Fruit fly (Drosophila melanogaster) whole organism, embryonic: ENCODE data around the gene mino.
A peak's percentile ranks its signal among the peaks of the same experiment; 100 is the strongest.

Experiments
- ATbp ChIP-seq: fragments of 200-800 bp; sonication (Bioruptor generic); optimal IDR thresholded peaks from 2 replicates; lab custom pipeline; 2017; ENCODE audit warnings: missing biosample characterization, mild to moderate bottlenecking, missing genetic modification characterization, missing genetic modification reagents
- Ada2b ChIP-seq: fragments of 200-800 bp; sonication (Bioruptor generic); IDR thresholded peaks from 2 replicates; pipeline ENCODE4 v1.3.6; 2022; ENCODE audit warnings: missing biosample characterization, missing genetic modification characterization
- CG10209 ChIP-seq: fragments of 200-800 bp; sonication (Bioruptor generic); optimal IDR thresholded peaks from 3 replicates; lab custom pipeline; 2017; ENCODE audit warnings: missing biosample characterization, mild to moderate bottlenecking, missing genetic modification characterization, missing genetic modification reagents
- CG10267 ChIP-seq: fragments of 200-800 bp; sonication (Bioruptor generic); optimal IDR thresholded peaks from 2 replicates; lab custom pipeline; 2018; ENCODE audit warnings: missing biosample characterization, mild to moderate bottlenecking, missing genetic modification characterization, moderate library complexity
- CG10274 ChIP-seq: fragments of 200-800 bp; sonication (Bioruptor generic); optimal IDR thresholded peaks from 3 replicates; lab custom pipeline; 2017; ENCODE audit warnings: missing biosample characterization, mild to moderate bottlenecking, missing genetic modification characterization
- CG15479 ChIP-seq: fragments of 200-800 bp; sonication (Bioruptor generic); optimal IDR thresholded peaks from 3 replicates; lab custom pipeline; 2019; ENCODE audit warnings: missing biosample characterization, mild to moderate bottlenecking, missing genetic modification characterization, moderate library complexity
- CG16779 ChIP-seq: fragments of 200-800 bp; sonication (Bioruptor generic); IDR thresholded peaks from 2 replicates; pipeline ENCODE4 v1.3.6; 2022; ENCODE audit warnings: missing biosample characterization, missing genetic modification characterization
- CG17912 ChIP-seq: fragments of 200-800 bp; sonication (Bioruptor generic); optimal IDR thresholded peaks from 2 replicates; lab custom pipeline; 2018; ENCODE audit warnings: missing biosample characterization, mild to moderate bottlenecking, missing genetic modification characterization
- CG2712 ChIP-seq: fragments of 200-800 bp; optimal IDR thresholded peaks from 3 replicates; lab custom pipeline; 2019; ENCODE audit warnings: missing biosample characterization, mild to moderate bottlenecking, missing genetic modification characterization, moderate library complexity
- CG30431 ChIP-seq: fragments of 200-800 bp; sonication (Bioruptor generic); optimal IDR thresholded peaks from 2 replicates; lab custom pipeline; 2017; ENCODE audit warnings: missing biosample characterization, missing genetic modification characterization
- CG32772 ChIP-seq: fragments of 200-800 bp; sonication (Bioruptor generic); IDR thresholded peaks from 2 replicates; pipeline ENCODE4 v1.3.6; 2022; ENCODE audit warnings: missing biosample characterization, missing genetic modification characterization
- CG33213 ChIP-seq: fragments of 200-800 bp; sonication (Bioruptor generic); optimal IDR thresholded peaks from 3 replicates; lab custom pipeline; 2016; ENCODE audit warnings: missing biosample characterization, missing genetic modification characterization
- CG4404 ChIP-seq: fragments of 200-800 bp; sonication (Bioruptor generic); IDR thresholded peaks from 2 replicates; pipeline ENCODE4 v1.3.6; 2022; ENCODE audit warnings: missing biosample characterization, missing genetic modification characterization
- CG6175 ChIP-seq: fragments of 200-800 bp; sonication (Bioruptor generic); IDR thresholded peaks from 3 replicates; pipeline ENCODE4 v1.3.6; 2022; ENCODE audit warnings: missing biosample characterization, missing genetic modification characterization
- CG7839 ChIP-seq: fragments of 200-800 bp; sonication (Bioruptor generic); optimal IDR thresholded peaks from 3 replicates; lab custom pipeline; 2018; ENCODE audit warnings: missing biosample characterization, mild to moderate bottlenecking, missing genetic modification characterization, moderate library complexity
- CG7928 ChIP-seq: fragments of 200-800 bp; sonication (Bioruptor generic); optimal IDR thresholded peaks from 2 replicates; lab custom pipeline; 2017; ENCODE audit warnings: missing biosample characterization, mild to moderate bottlenecking, missing genetic modification characterization
- CG8281 ChIP-seq: fragments of 200-800 bp; sonication (Bioruptor generic); optimal IDR thresholded peaks from 2 replicates; lab custom pipeline; 2018; ENCODE audit warnings: missing biosample characterization, mild to moderate bottlenecking, missing genetic modification characterization, moderate library complexity
- CG9797 ChIP-seq: fragments of 200-800 bp; sonication (Bioruptor generic); optimal IDR thresholded peaks from 3 replicates; lab custom pipeline; 2018; ENCODE audit warnings: missing biosample characterization, mild to moderate bottlenecking, missing genetic modification characterization
- D ChIP-seq, 2 experiments: fragments of 200-800 bp in 1 of 2; fragments of >200 bp in 1 of 2; sonication (Bioruptor generic) in 1 of 2; optimal IDR thresholded peaks; 2 replicates in 1 of 2; 3 replicates in 1 of 2; lab custom pipeline; 2017; ENCODE audit warnings: mild to moderate bottlenecking in 1 of 2, missing biosample characterization in 1 of 2, missing genetic modification characterization in 1 of 2, missing genetic modification reagents in 1 of 2
- Doc3 ChIP-seq: fragments of 200-800 bp; sonication (Bioruptor generic); IDR thresholded peaks from 3 replicates; pipeline ENCODE4 v1.3.6; 2022; ENCODE audit warnings: missing biosample characterization, missing genetic modification characterization; ENCODE audit not compliant: partially characterized antibody
- Kr ChIP-seq: fragments of 200-800 bp; sonication (Bioruptor generic); optimal IDR thresholded peaks from 2 replicates; lab custom pipeline; 2017; ENCODE audit warnings: missing biosample characterization, mild to moderate bottlenecking, missing genetic modification characterization
- Lhr ChIP-seq: fragments of 200-800 bp; sonication (Bioruptor generic); optimal IDR thresholded peaks from 3 replicates; lab custom pipeline; 2017; ENCODE audit warnings: mild to moderate bottlenecking, missing biosample characterization, missing genetic modification reagents, missing genetic modification characterization
- Lim3 ChIP-seq: fragments of 200-800 bp; sonication (Bioruptor generic); IDR thresholded peaks from 2 replicates; pipeline ENCODE4 v1.3.6; 2022; ENCODE audit warnings: missing biosample characterization, missing genetic modification characterization
- Max ChIP-seq: fragments of 200-800 bp; sonication (Bioruptor generic); optimal IDR thresholded peaks from 2 replicates; lab custom pipeline; 2016; ENCODE audit warnings: missing biosample characterization, mild to moderate bottlenecking, missing genetic modification characterization
- Opbp ChIP-seq: fragments of 200-800 bp; sonication (Bioruptor generic); IDR thresholded peaks from 3 replicates; pipeline ENCODE4 v1.3.6; 2022; ENCODE audit warnings: missing biosample characterization, missing genetic modification characterization; ENCODE audit not compliant: partially characterized antibody
- Pdp1 ChIP-seq, 2 experiments: fragments of 200-800 bp; sonication (Bioruptor generic); optimal IDR thresholded peaks; 3 replicates each; lab custom pipeline; 2016; ENCODE audit warnings: missing biosample characterization in 2 of 2, missing genetic modification characterization in 2 of 2, mild to moderate bottlenecking in 1 of 2, moderate library complexity in 1 of 2
- Spps ChIP-seq: fragments of 200-800 bp; sonication (Bioruptor generic); optimal IDR thresholded peaks from 2 replicates; lab custom pipeline; 2018; ENCODE audit warnings: missing biosample characterization, mild to moderate bottlenecking, missing genetic modification characterization
- YL-1 ChIP-seq: fragments of 200-800 bp; sonication (Bioruptor generic); optimal IDR thresholded peaks from 3 replicates; lab custom pipeline; 2017; ENCODE audit warnings: missing biosample characterization, mild to moderate bottlenecking, missing genetic modification characterization
- amos ChIP-seq: fragments of 200-800 bp; sonication (Bioruptor generic); IDR thresholded peaks from 2 replicates; pipeline ENCODE4 v1.3.6; 2022; ENCODE audit warnings: missing biosample characterization, missing genetic modification characterization; ENCODE audit not compliant: partially characterized antibody
- bowl ChIP-seq: fragments of 200-800 bp; sonication (Bioruptor generic); IDR thresholded peaks from 2 replicates; pipeline ENCODE4 v1.3.6; 2022; ENCODE audit warnings: missing biosample characterization, missing genetic modification characterization
- btn ChIP-seq: fragments of 200-800 bp; sonication (Bioruptor generic); optimal IDR thresholded peaks from 2 replicates; lab custom pipeline; 2016; ENCODE audit warnings: missing biosample characterization, missing genetic modification characterization
- cad ChIP-seq: fragments of >200 bp; optimal IDR thresholded peaks from 2 replicates; lab custom pipeline; 2017; ENCODE audit warnings: missing biosample characterization, missing genetic modification characterization
- ci ChIP-seq: fragments of 200-800 bp; sonication (Bioruptor generic); IDR thresholded peaks from 3 replicates; pipeline ENCODE4 v1.3.6; 2022; ENCODE audit warnings: missing biosample characterization, missing genetic modification characterization
- corto ChIP-seq: fragments of 200-800 bp; sonication (Bioruptor generic); optimal IDR thresholded peaks from 2 replicates; lab custom pipeline; 2016; ENCODE audit warnings: missing biosample characterization, mild to moderate bottlenecking, missing genetic modification characterization, moderate library complexity
- dan ChIP-seq: fragments of 200-800 bp; sonication (Bioruptor generic); IDR thresholded peaks from 2 replicates; pipeline ENCODE4 v1.3.6; 2022; ENCODE audit warnings: missing biosample characterization, missing genetic modification characterization
- dimm ChIP-seq: fragments of 200-800 bp; sonication (Bioruptor generic); IDR thresholded peaks from 2 replicates; pipeline ENCODE4 v1.3.6; 2022; ENCODE audit warnings: missing biosample characterization, missing genetic modification characterization
- disco-r ChIP-seq: fragments of 200-800 bp; sonication (Bioruptor generic); optimal IDR thresholded peaks from 2 replicates; lab custom pipeline; 2016; ENCODE audit warnings: missing biosample characterization, missing genetic modification characterization
- ems ChIP-seq: fragments of 200-800 bp; sonication (Bioruptor generic); optimal IDR thresholded peaks from 3 replicates; lab custom pipeline; 2016; ENCODE audit warnings: missing biosample characterization, missing genetic modification characterization
- hbn ChIP-seq: fragments of 200-800 bp; sonication (Bioruptor generic); IDR thresholded peaks from 2 replicates; pipeline ENCODE4 v1.3.6; 2022; ENCODE audit warnings: missing biosample characterization, missing genetic modification characterization; ENCODE audit not compliant: partially characterized antibody
- jing ChIP-seq: fragments of 200-800 bp; sonication (Bioruptor generic); optimal IDR thresholded peaks from 2 replicates; lab custom pipeline; 2018; ENCODE audit warnings: missing biosample characterization, mild to moderate bottlenecking, missing genetic modification characterization
- lmd ChIP-seq: fragments of 200-800 bp; sonication (Bioruptor generic); IDR thresholded peaks from 2 replicates; pipeline ENCODE4 v1.3.6; 2022; ENCODE audit warnings: missing biosample characterization, missing genetic modification characterization
- nerfin-2 ChIP-seq: fragments of 200-800 bp; sonication (Bioruptor generic); IDR thresholded peaks from 2 replicates; pipeline ENCODE4 v1.3.6; 2022; ENCODE audit warnings: missing biosample characterization, missing genetic modification characterization; ENCODE audit not compliant: partially characterized antibody
- pzg ChIP-seq: fragments of 200-800 bp; sonication (Bioruptor generic); optimal IDR thresholded peaks from 3 replicates; lab custom pipeline; 2018; ENCODE audit warnings: missing biosample characterization, mild to moderate bottlenecking, missing genetic modification characterization, moderate library complexity
- row ChIP-seq: fragments of 200-800 bp; sonication (Bioruptor generic); IDR thresholded peaks from 3 replicates; pipeline ENCODE4 v1.3.6; 2022; ENCODE audit warnings: missing biosample characterization, missing genetic modification characterization
- salm ChIP-seq: fragments of 200-800 bp; sonication (Bioruptor generic); optimal IDR thresholded peaks from 2 replicates; lab custom pipeline; 2018; ENCODE audit warnings: missing biosample characterization, mild to moderate bottlenecking, missing genetic modification characterization
- schlank ChIP-seq: fragments of 200-800 bp; sonication (Bioruptor generic); optimal IDR thresholded peaks from 2 replicates; lab custom pipeline; 2018; ENCODE audit warnings: missing biosample characterization, mild to moderate bottlenecking, missing genetic modification characterization
- shn ChIP-seq: fragments of 200-800 bp; sonication (Bioruptor generic); optimal IDR thresholded peaks from 3 replicates; lab custom pipeline; 2016; ENCODE audit warnings: missing biosample characterization, missing genetic modification characterization
- slp2 ChIP-seq: fragments of 200-800 bp; sonication (Bioruptor generic); optimal IDR thresholded peaks from 2 replicates; lab custom pipeline; 2016; ENCODE audit warnings: missing biosample characterization, missing genetic modification characterization
- tgo ChIP-seq: fragments of 200-800 bp; sonication (Bioruptor generic); IDR thresholded peaks from 3 replicates; pipeline ENCODE4 v1.3.6; 2022; ENCODE audit warnings: missing biosample characterization, missing genetic modification characterization
- unc-4 ChIP-seq: fragments of 200-800 bp; sonication (Bioruptor generic); IDR thresholded peaks from 2 replicates; pipeline ENCODE4 v1.3.6; 2022; ENCODE audit warnings: missing biosample characterization, missing genetic modification characterization; ENCODE audit not compliant: partially characterized antibody

mino gene

dm6 chr3R:27947682-27948245 lies 22.8 kb downstream of the mino start, which contains the start of gene mfrn (continued):
- TF ChIP-seq amos (GFP tag; lab: Robert Waterston, UW) = peak; percentile 26; the same call in 1 of the 2 replicates
- TF ChIP-seq CG15479 = peak; percentile 36
- no peak for TF ChIP-seq Ada2b (GFP tag; lab: Robert Waterston, UW)
- no peak for TF ChIP-seq corto
- no peak for TF ChIP-seq CG2712 (tag; lab: Kevin White, UChicago)
- TF ChIP-seq D (optimal IDR thresholded peaks at IDR 0.05; lab: Kevin White, UChicago) = no peak
- TF ChIP-seq D (GFP tag; optimal IDR thresholded peaks at IDR 0.05; lab: Kevin White, UChicago) = no peak
- no peak for TF ChIP-seq Max (GFP tag; lab: Kevin White, UChicago)
- TF ChIP-seq dan (GFP tag; lab: Robert Waterston, UW) = no peak
- TF ChIP-seq unc-4 (GFP tag; lab: Robert Waterston, UW) = no peak
- no peak for TF ChIP-seq slp2 (GFP tag; lab: Kevin White, UChicago)
- TF ChIP-seq ATbp = no peak
- no peak for TF ChIP-seq bowl (GFP tag; lab: Robert Waterston, UW)
- no peak for TF ChIP-seq CG30431 (GFP tag; lab: Kevin White, UChicago)
- TF ChIP-seq btn (GFP tag; lab: Kevin White, UChicago) = no peak
- TF ChIP-seq row (GFP tag; lab: Robert Waterston, UW) = peak; percentile 5; the same call in 1 of the 3 replicates
- peak; percentile 66 for TF ChIP-seq CG9797 (GFP tag; lab: Kevin White, UChicago)
- TF ChIP-seq CG8281 (tag; lab: Kevin White, UChicago) = no peak
- TF ChIP-seq salm (tag; lab: Kevin White, UChicago) = no peak
- TF ChIP-seq YL-1 = peak; percentile 57
- TF ChIP-seq jing = no peak
- no peak for TF ChIP-seq disco-r (GFP tag; lab: Kevin White, UChicago)
- TF ChIP-seq Lim3 (GFP tag; lab: Robert Waterston, UW) = no peak
- TF ChIP-seq tgo = no peak
- no peak for TF ChIP-seq CG32772 (GFP tag; lab: Robert Waterston, UW)
- TF ChIP-seq ci = no peak
- no peak for TF ChIP-seq CG17912 (GFP tag; lab: Kevin White, UChicago)
- no peak for TF ChIP-seq CG7928
- TF ChIP-seq CG10209 (GFP tag; lab: Kevin White, UChicago) = no peak
- TF ChIP-seq CG4404 (GFP tag; lab: Robert Waterston, UW) = no peak
- no peak for TF ChIP-seq Pdp1 (GFP tag; optimal IDR thresholded peaks at IDR 0.05; lab: Kevin White, UChicago)
- TF ChIP-seq CG10267 = no peak
- TF ChIP-seq CG33213 (GFP tag; lab: Kevin White, UChicago) = no peak
- TF ChIP-seq cad = no peak
- no peak for TF ChIP-seq lmd (GFP tag; lab: Robert Waterston, UW)
- TF ChIP-seq CG10274 (GFP tag; lab: Kevin White, UChicago) = no peak
- no peak for TF ChIP-seq CG16779 (GFP tag; lab: Robert Waterston, UW)
- TF ChIP-seq schlank (tag; lab: Kevin White, UChicago) = no peak
- no peak for TF ChIP-seq dimm
- no peak for TF ChIP-seq CG7839
- 0 out of 3 replicates have a peak, but pooled peaks have one; percentile 24 for TF ChIP-seq Opbp
- no peak for TF ChIP-seq Spps
- TF ChIP-seq Doc3 (GFP tag; lab: Robert Waterston, UW) = no peak
- no peak for TF ChIP-seq CG6175
- TF ChIP-seq hbn (GFP tag; lab: Robert Waterston, UW) = no peak
- TF ChIP-seq pzg (GFP tag; lab: Kevin White, UChicago) = peak; percentile 68
- 0 out of 2 replicates have a peak, but pooled peaks have one; percentile 20 for TF ChIP-seq nerfin-2
- TF ChIP-seq Kr (GFP tag; lab: Kevin White, UChicago) = no peak
- no peak for TF ChIP-seq Lhr
- TF ChIP-seq shn (GFP tag; lab: Kevin White, UChicago) = no peak
- no peak for TF ChIP-seq ems (GFP tag; lab: Kevin White, UChicago)
